Fruit fly (Drosophila melanogaster) whole organism, wandering third instar larva: ENCODE data around the gene CG2017.
A peak's percentile ranks its signal among the peaks of the same experiment; 100 is the strongest.

Source experiments
- Abd-B ChIP-seq: fragments of >200 bp; optimal IDR thresholded peaks from 2 replicates; lab custom pipeline; 2017; ENCODE audit warnings: missing biosample characterization, missing genetic modification characterization
- CG9705 ChIP-seq: fragments of 200-800 bp; sonication (Bioruptor generic); optimal IDR thresholded peaks from 2 replicates; lab custom pipeline; 2018; ENCODE audit warnings: missing biosample characterization, mild to moderate bottlenecking, missing genetic modification characterization
- Dif ChIP-seq: fragments of 200-275, 200-300 bp; sonication (Bioruptor generic); optimal IDR thresholded peaks from 2 replicates; lab custom pipeline; 2018; ENCODE audit warnings: missing biosample characterization, missing genetic modification characterization; ENCODE audit not compliant: partially characterized antibody
- GATAd ChIP-seq: sonication (Bioruptor generic); optimal IDR thresholded peaks from 2 replicates; lab custom pipeline; 2016; ENCODE audit warnings: missing biosample characterization, missing genetic modification characterization
- HLH106 ChIP-seq: fragments of 200-800 bp; optimal IDR thresholded peaks from 3 replicates; lab custom pipeline; 2019; ENCODE audit warnings: missing biosample characterization, mild to moderate bottlenecking, missing genetic modification characterization, moderate library complexity
- Hr83 ChIP-seq: fragments of 200-300 bp; sonication (Bioruptor generic); optimal IDR thresholded peaks from 2 replicates; lab custom pipeline; 2016; ENCODE audit warnings: missing biosample characterization, mild to moderate bottlenecking, missing genetic modification characterization, moderate library complexity; ENCODE audit not compliant: poor library complexity, severe bottlenecking
- Myc ChIP-seq: fragments of >200 bp; optimal IDR thresholded peaks from 2 replicates; lab custom pipeline; 2017
- N ChIP-seq: fragments of >200 bp; optimal IDR thresholded peaks from 2 replicates; lab custom pipeline; 2018; ENCODE audit warnings: missing biosample characterization, missing external identifiers, missing genetic modification characterization
- OdsH ChIP-seq: fragments of 200-800 bp; sonication (Bioruptor generic); optimal IDR thresholded peaks from 2 replicates; lab custom pipeline; 2016; ENCODE audit warnings: missing biosample characterization, mild to moderate bottlenecking, missing genetic modification characterization
- Rel ChIP-seq, 2 experiments: fragments of 200-800 bp; sonication (Bioruptor generic) in 1 of 2; optimal IDR thresholded peaks; 2 replicates in 1 of 2; 3 replicates in 1 of 2; lab custom pipeline; 2016 to 2019; ENCODE audit warnings: mild to moderate bottlenecking in 2 of 2, missing biosample characterization in 2 of 2, missing genetic modification characterization in 2 of 2, moderate library complexity in 1 of 2
- Sp1 ChIP-seq: fragments of 200-800 bp; sonication (Bioruptor generic); optimal IDR thresholded peaks from 3 replicates; lab custom pipeline; 2019; ENCODE audit warnings: missing biosample characterization, mild to moderate bottlenecking, missing genetic modification characterization, moderate library complexity
- br ChIP-seq: fragments of 200-800 bp; sonication (Bioruptor generic); optimal IDR thresholded peaks from 2 replicates; lab custom pipeline; 2016; ENCODE audit warnings: missing biosample characterization, missing genetic modification characterization
- brk ChIP-seq: fragments of 200-800 bp; sonication (Bioruptor generic); optimal IDR thresholded peaks from 2 replicates; lab custom pipeline; 2016; ENCODE audit warnings: missing biosample characterization, mild to moderate bottlenecking, missing genetic modification characterization
- dmrt93B ChIP-seq: fragments of 200-800 bp; sonication (Bioruptor generic); optimal IDR thresholded peaks from 2 replicates; lab custom pipeline; 2018; ENCODE audit warnings: missing biosample characterization, mild to moderate bottlenecking, missing genetic modification characterization
- dsf ChIP-seq: sonication (Bioruptor generic); optimal IDR thresholded peaks from 2 replicates; lab custom pipeline; 2016; ENCODE audit warnings: missing biosample characterization, missing genetic modification characterization, borderline replicate concordance
- ey ChIP-seq: fragments of 200-800 bp; sonication (Bioruptor generic); optimal IDR thresholded peaks from 2 replicates; lab custom pipeline; 2016; ENCODE audit warnings: missing biosample characterization, missing genetic modification characterization
- foxo ChIP-seq, 2 experiments: fragments of 200-800 bp; sonication (Bioruptor generic); optimal IDR thresholded peaks; 2 replicates in 1 of 2; 3 replicates in 1 of 2; lab custom pipeline; 2016 to 2017; ENCODE audit warnings: missing biosample characterization in 2 of 2, missing genetic modification characterization in 2 of 2
- h ChIP-seq: fragments of 200-800 bp; sonication (Bioruptor generic); optimal IDR thresholded peaks from 3 replicates; lab custom pipeline; 2016; ENCODE audit warnings: missing biosample characterization, mild to moderate bottlenecking, missing genetic modification characterization
- pan ChIP-seq: fragments of >200 bp; optimal IDR thresholded peaks from 2 replicates; lab custom pipeline; 2017
- psq ChIP-seq: fragments of 200-800 bp; sonication (Bioruptor generic); optimal IDR thresholded peaks from 3 replicates; lab custom pipeline; 2017; ENCODE audit warnings: missing biosample characterization, mild to moderate bottlenecking, missing genetic modification characterization, moderate library complexity
- rgr ChIP-seq: fragments of 200-800 bp; sonication (Bioruptor generic); optimal IDR thresholded peaks from 3 replicates; lab custom pipeline; 2016; ENCODE audit warnings: missing biosample characterization, mild to moderate bottlenecking, missing genetic modification characterization
- sv ChIP-seq: fragments of 200-800 bp; sonication (Bioruptor generic); optimal IDR thresholded peaks from 3 replicates; lab custom pipeline; 2016; ENCODE audit warnings: missing biosample characterization, missing genetic modification characterization
- woc ChIP-seq: sonication (Bioruptor generic); optimal IDR thresholded peaks from 2 replicates; lab custom pipeline; 2016; ENCODE audit warnings: missing biosample characterization, mild to moderate bottlenecking, missing genetic modification characterization

The CG2017 gene

DNA sequence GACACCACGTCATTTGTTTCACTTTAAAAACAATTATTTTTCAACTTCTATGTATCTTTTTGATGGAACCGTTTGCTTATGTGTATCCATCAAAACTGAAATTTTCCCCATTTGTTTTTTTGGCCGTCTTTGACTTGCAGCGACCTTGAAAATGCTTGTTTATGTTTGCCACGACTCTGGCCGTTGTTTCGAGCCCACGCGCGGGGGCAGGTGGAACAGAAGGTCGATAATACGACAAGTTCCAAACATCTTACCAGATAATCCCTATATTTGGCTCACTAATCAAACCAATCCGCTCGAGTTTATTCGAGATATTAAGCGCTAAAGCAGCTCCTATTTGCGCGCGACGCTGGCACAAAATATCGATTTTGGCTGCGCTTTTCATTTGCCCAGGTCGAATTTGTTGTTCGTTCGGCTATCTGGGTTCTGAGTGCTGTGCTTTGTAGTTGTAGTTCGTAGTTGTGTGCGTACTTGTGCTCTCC is 1.4 kb downstream of the CG2017 start:
- no peak for TF ChIP-seq HLH106 (tag; lab: Kevin White, UChicago)
- TF ChIP-seq Dif (GFP tag; lab: Kevin White, UChicago): peak; percentile 7
- TF ChIP-seq ey (GFP tag; lab: Kevin White, UChicago): no peak
- no peak for TF ChIP-seq Rel (GFP tag; optimal IDR thresholded peaks at IDR 0.05; lab: Kevin White, UChicago)
- no peak for TF ChIP-seq Rel (tag; optimal IDR thresholded peaks at IDR 0.05; lab: Kevin White, UChicago)
- no peak for TF ChIP-seq pan (lab: Kevin White, UChicago)
- TF ChIP-seq, all 38 proteins: peak for 1

- TF ChIP-seq foxo (GFP tag; optimal IDR thresholded peaks at IDR 0.05; lab: Kevin White, UChicago) (no peak), pan (lab: Kevin White, UChicago) (no peak), Myc (peak; percentile 98), psq (peak; percentile 34), sv (GFP tag; lab: Kevin White, UChicago) (peak; percentile 34), HLH106 (tag; lab: Kevin White, UChicago) (peak; percentile 61), woc (peak; percentile 83), CG9705 (GFP tag; lab: Kevin White, UChicago) (peak; percentile 38), br (GFP tag; lab: Kevin White, UChicago) (peak; percentile 46), N (GFP tag; lab: Kevin White, UChicago) (no peak), brk (GFP tag; lab: Kevin White, UChicago) (no peak), dmrt93B (GFP tag; lab: Kevin White, UChicago) (peak; percentile 28), OdsH (GFP tag; lab: Kevin White, UChicago) (peak; percentile 44), rgr (GFP tag; lab: Kevin White, UChicago) (no peak), GATAd (GFP tag; lab: Kevin White, UChicago) (no peak)
Measured at dm6 chr3R:5856215-5856614, 6.0 kb downstream of the CG2017 start, which contains the start of the genes disp and ECSIT. Gene disp, minus strand, starts transcription at chr3R:5856311. Gene ECSIT, plus strand, starts transcription at chr3R:5856585.

DNA sequence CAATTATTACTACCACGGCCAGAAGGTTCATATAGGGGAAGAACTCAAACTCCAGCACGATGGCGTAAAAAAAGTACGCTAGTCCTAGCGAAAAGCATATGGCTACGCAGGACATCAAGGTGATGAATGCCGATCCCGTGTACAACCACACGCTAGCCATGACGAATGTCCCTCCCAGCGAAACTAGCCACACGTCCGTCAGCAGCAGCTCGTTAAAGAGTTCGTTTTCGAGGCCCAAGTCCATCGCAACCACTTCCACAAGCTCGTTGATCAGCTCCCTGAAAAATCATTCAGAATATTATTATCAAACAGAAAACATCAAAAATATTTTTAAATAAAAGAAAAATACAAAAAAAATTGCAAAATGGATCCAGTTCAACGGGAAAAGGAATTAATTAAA is 9.2 kb downstream of the CG2017 start, which contains the start of gene CG34287:
TSS of gene CG34287 (plus strand) at position 301 of the 400 bp plus-strand sequence.
- no peak for TF ChIP-seq h (GFP tag; lab: Kevin White, UChicago)

DNA sequence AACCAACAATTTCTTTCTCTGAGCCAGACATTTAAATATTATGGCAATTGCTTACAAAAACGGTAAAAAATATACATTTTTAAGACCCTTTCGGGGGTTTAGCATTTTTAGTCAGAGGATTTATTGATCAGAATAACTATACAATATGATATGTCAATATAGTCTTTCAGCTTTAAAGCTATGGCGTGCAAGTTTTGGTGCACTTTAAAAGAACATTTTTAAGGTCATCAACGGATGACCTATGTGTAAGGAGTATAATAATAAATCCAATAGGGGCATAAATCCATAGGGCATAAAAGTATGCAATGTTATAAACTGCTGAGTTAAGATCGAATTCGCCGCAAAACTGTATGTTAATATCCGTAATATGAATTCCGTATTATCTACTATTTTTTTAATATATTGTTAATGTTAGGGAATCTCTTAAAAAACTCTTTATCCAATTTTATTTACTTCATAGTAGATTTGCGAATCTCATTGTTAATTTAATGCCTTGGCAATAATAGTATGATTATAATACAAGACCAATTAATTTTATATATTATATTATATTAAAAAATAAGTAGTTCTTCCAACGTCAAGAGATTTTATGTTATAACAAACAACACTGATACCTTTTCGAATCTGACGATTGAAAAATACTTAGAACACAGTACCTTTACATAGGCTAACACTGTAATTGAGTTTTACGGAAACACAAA is 15.5 kb downstream of the CG2017 start, which contains the start of gene CG14676:
TSS of gene CG14676 (plus strand) at position 651 of the 701 bp plus-strand sequence.
- peak; percentile 14 for TF ChIP-seq Myc
- TF ChIP-seq Dif (GFP tag; lab: Kevin White, UChicago): no peak
- TF ChIP-seq ey (GFP tag; lab: Kevin White, UChicago): no peak
- TF ChIP-seq, all 38 proteins: peak for 1

DNA sequence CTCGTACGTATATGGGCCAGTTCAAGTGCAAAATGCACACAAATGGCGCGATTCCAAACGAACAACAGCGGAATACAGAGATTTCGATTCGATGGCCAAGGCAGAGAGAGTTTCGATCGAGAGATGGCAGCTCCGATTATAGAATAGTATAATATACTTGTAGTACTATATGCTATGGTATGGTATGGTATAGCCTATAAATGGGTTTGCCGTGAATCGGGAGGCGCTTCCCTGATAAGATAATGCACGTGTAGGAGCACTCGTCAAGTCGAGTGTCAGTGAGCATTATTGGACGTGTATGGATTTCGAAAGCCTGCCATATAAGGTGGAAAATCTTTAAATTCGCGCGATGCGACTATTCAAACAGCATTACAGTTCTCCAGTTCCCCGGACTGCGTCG is 18.7 kb downstream of the CG2017 start:
- TF ChIP-seq pan (lab: Kevin White, UChicago): no peak
- no peak for TF ChIP-seq dsf (GFP tag; lab: Kevin White, UChicago)
- no peak for TF ChIP-seq Abd-B (GFP tag; lab: Kevin White, UChicago)
- TF ChIP-seq Sp1 (GFP tag; lab: Kevin White, UChicago): no peak

- TF ChIP-seq rgr (GFP tag; lab: Kevin White, UChicago): no peak
- TF ChIP-seq h (GFP tag; lab: Kevin White, UChicago): peak; percentile 6
- TF ChIP-seq, all 38 proteins: peak for 1
Measured at dm6 chr3R:5841290-5841689, 20.9 kb downstream of the CG2017 start.

- TF ChIP-seq Hr83 (no peak), Sp1 (GFP tag; lab: Kevin White, UChicago) (no peak)
- TF ChIP-seq, all 38 proteins: peak for 0
Measured at dm6 chr3R:5840870-5841269, 21.3 kb downstream of the CG2017 start, which contains the start of gene CG1213. Gene CG1213, plus strand, starts transcription at chr3R:5841170.
